Fruit fly (Drosophila melanogaster): ENCODE results near the gene RpL17.

Gene RpL17

DNA sequence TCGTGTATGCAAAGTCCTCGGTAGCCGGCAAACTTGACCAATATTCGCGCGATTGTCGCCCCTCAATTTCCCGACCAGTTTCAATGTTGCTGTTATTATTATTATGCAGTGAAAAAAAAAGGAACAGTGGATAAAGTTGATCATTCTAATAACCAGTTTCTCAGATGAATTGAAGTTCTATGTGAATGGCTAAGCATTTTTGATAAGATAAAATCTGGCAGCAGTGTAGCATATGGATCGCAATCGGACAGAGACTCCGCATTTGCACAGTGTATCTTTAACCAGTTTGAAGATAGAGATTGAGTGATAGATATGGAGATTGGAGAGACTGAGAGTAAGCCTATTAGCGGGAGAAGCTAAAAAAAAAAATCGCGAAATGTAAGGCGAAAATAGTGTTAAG lies 49.4 kb upstream of the RpL17 start (continued):
- TF ChIP-seq br (optimal IDR thresholded peaks at IDR 0.05) (no peak), yki (optimal IDR thresholded peaks at IDR 0.05) (no peak), Bteb2 (GFP tag; optimal IDR thresholded peaks at IDR 0.05) (peak; percentile 64), gfzf (GFP tag; optimal IDR thresholded peaks at IDR 0.05) (no peak), CG9876 (GFP tag; optimal IDR thresholded peaks at IDR 0.05) (peak; percentile 47), CG17829 (tag; optimal IDR thresholded peaks at IDR 0.05) (no peak), CG11085 (GFP tag; IDR thresholded peaks at IDR 0.05) (peak; percentile 70), Mad (GFP tag; optimal IDR thresholded peaks at IDR 0.05) (no peak), eve (GFP tag; optimal IDR thresholded peaks at IDR 0.05) (no peak), CG6689 (GFP tag; IDR thresholded peaks at IDR 0.05) (peak; percentile 70), slbo (GFP tag; IDR thresholded peaks at IDR 0.05) (peak; percentile 91), CG12071 (GFP tag; optimal IDR thresholded peaks at IDR 0.05) (peak; percentile 80), eyg (GFP tag; optimal IDR thresholded peaks at IDR 0.05) (peak; percentile 55), CG4707 (GFP tag; optimal IDR thresholded peaks at IDR 0.05) (peak; percentile 23), crol (GFP tag; IDR thresholded peaks at IDR 0.05) (no peak), Hey (tag; optimal IDR thresholded peaks at IDR 0.05) (no peak), scrt (GFP tag; optimal IDR thresholded peaks at IDR 0.05) (peak; percentile 66), stc (GFP tag; IDR thresholded peaks at IDR 0.05) (peak; percentile 73), stwl (tag; optimal IDR thresholded peaks at IDR 0.05) (no peak), pita (GFP tag; optimal IDR thresholded peaks at IDR 0.05) (no peak), en (GFP tag; optimal IDR thresholded peaks at IDR 0.05) (peak; percentile 37), CG16815 (GFP tag; optimal IDR thresholded peaks at IDR 0.05) (no peak), Hr78 (GFP tag; optimal IDR thresholded peaks at IDR 0.05) (no peak), pzg (GFP tag; optimal IDR thresholded peaks at IDR 0.05) (no peak), disco-r (GFP tag; optimal IDR thresholded peaks at IDR 0.05) (peak; percentile 45), HLH3B (GFP tag; IDR thresholded peaks at IDR 0.05) (peak; percentile 72), HLH4C (GFP tag; IDR thresholded peaks at IDR 0.05; ENCODE audit: partially characterized antibody) (no peak), CG12155 (GFP tag; optimal IDR thresholded peaks at IDR 0.05) (peak; percentile 75), vfl (GFP tag; optimal IDR thresholded peaks at IDR 0.05) (peak; percentile 35), Xrp1 (GFP tag; IDR thresholded peaks at IDR 0.05) (peak; percentile 69), CG14860 (GFP tag; IDR thresholded peaks at IDR 0.05; ENCODE audit: partially characterized antibody) (no peak), ems (GFP tag; optimal IDR thresholded peaks at IDR 0.05) (peak; percentile 58), Rfx (GFP tag; IDR thresholded peaks at IDR 0.05) (peak; percentile 91), Hr39 (optimal IDR thresholded peaks at IDR 0.05) (no peak), B-H1 (GFP tag; IDR thresholded peaks at IDR 0.05) (peak; percentile 62), sr (GFP tag; IDR thresholded peaks at IDR 0.05) (0 out of 3 replicates have a peak, but pooled peaks have one; percentile 33), mam (GFP tag; optimal IDR thresholded peaks at IDR 0.05) (peak; percentile 75), Hr51 (GFP tag; optimal IDR thresholded peaks at IDR 0.05) (peak; percentile 15 to 81), CG1529 (GFP tag; optimal IDR thresholded peaks at IDR 0.05) (peak; percentile 42), CG32772 (GFP tag; IDR thresholded peaks at IDR 0.05) (peak; percentile 59), salm (tag; optimal IDR thresholded peaks at IDR 0.05) (peak; percentile 42), CG2120 (GFP tag; optimal IDR thresholded peaks at IDR 0.05) (peak; percentile 85), CG13424 (tag; optimal IDR thresholded peaks at IDR 0.05) (peak; percentile 74), ac (GFP tag; optimal IDR thresholded peaks at IDR 0.05) (no peak), ind (GFP tag; optimal IDR thresholded peaks at IDR 0.05) (peak; percentile 81), CG31224 (GFP tag; IDR thresholded peaks at IDR 0.05) (peak; percentile 68; the same call in 1 of the 2 replicates), toy (GFP tag; IDR thresholded peaks at IDR 0.05) (peak; percentile 65), fru (optimal IDR thresholded peaks at IDR 0.05) (no peak), CG10366 (GFP tag; IDR thresholded peaks at IDR 0.05) (peak; percentile 78), phol (tag; optimal IDR thresholded peaks at IDR 0.05) (peak; percentile 59), unc-4 (GFP tag; IDR thresholded peaks at IDR 0.05; ENCODE audit: partially characterized antibody) (no peak), MTF-1 (GFP tag; optimal IDR thresholded peaks at IDR 0.05; ENCODE audit: borderline replicate concordance) (no peak)

Data from whole organism, embryonic.